Fruit fly (Drosophila melanogaster): ENCODE measurements around the gene wat.

The wat gene

DNA sequence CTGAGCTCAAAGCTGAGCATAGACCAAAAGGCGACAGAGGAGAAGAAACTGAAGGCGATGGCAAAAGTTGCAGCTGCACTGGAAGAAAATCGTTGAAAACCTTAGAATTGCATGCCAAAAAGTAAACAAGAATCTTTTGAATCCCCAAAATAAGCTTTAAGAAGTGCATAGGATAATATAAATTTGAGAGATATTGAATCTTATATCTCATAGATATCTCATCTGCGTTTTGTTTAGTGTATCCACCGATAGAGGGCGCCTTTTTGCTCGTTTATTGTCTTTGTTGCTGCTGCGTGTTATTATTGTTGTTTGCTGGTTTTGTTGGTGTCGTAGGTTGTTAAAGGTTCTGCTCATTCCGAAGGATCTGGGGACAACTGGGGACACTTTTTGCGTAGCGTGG lies 34.3 kb downstream of the wat start (continued):
- no peak for TF ChIP-seq CG14667 (GFP tag; IDR thresholded peaks at IDR 0.05)
- TF ChIP-seq CG2712 (tag; optimal IDR thresholded peaks at IDR 0.05), result no peak
- 0 out of 2 replicates have a peak, but pooled peaks have one; percentile 8 for TF ChIP-seq CG3847 (GFP tag; IDR thresholded peaks at IDR 0.05)
- no peak for TF ChIP-seq CG6813 (GFP tag; optimal IDR thresholded peaks at IDR 0.05)
- TF ChIP-seq CG4820 (GFP tag; optimal IDR thresholded peaks at IDR 0.05), result no peak
- no peak for TF ChIP-seq hb (GFP tag; IDR thresholded peaks at IDR 0.05; ENCODE audit: partially characterized antibody)

DNA sequence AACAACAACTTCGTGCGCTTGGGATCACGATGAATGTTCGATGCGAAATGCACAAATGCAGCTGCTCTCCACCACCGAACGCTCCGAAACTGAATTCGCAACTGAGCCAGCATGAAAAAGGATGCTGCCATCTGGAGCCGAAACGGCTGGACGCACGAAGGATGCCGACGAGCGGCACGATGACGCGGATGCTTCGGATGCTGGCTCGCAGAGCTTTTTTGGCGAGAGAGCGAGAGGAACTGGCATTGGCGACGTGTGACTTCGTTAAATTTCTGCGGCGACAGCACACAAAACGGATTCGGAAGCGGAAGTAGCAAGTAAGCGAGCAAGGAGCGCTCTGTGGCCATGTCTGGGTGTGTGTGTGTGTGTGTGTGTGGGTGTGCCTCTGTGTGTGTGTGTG lies 49.9 kb downstream of the wat start, which contains the start of gene DIP-gamma:
Gene DIP-gamma (minus strand): TSS at position 107 of the 400 bp plus-strand sequence.
- TF ChIP-seq abd-A (tag; optimal IDR thresholded peaks at IDR 0.05) (peak; percentile 49), ATbp (GFP tag; optimal IDR thresholded peaks at IDR 0.05) (no peak), CG11093 (GFP tag; IDR thresholded peaks at IDR 0.05) (no peak), Fer2 (tag; optimal IDR thresholded peaks at IDR 0.05) (no peak), inv (GFP tag; IDR thresholded peaks at IDR 0.05; ENCODE audit: partially characterized antibody) (no peak), Myb (GFP tag; optimal IDR thresholded peaks at IDR 0.05) (no peak), CG13894 (tag; optimal IDR thresholded peaks at IDR 0.05) (peak; percentile 24), CG16813 (GFP tag; IDR thresholded peaks at IDR 0.05; ENCODE audit: partially characterized antibody) (no peak), chif (GFP tag; optimal IDR thresholded peaks at IDR 0.05) (no peak), CG18011 (GFP tag; optimal IDR thresholded peaks at IDR 0.05) (no peak), ase (GFP tag; IDR thresholded peaks at IDR 0.05) (no peak), CG13287 (GFP tag; IDR thresholded peaks at IDR 0.05; ENCODE audit: partially characterized antibody) (no peak), Deaf1 (tag; optimal IDR thresholded peaks at IDR 0.05) (peak; percentile 98), Nf-YC (tag; optimal IDR thresholded peaks at IDR 0.05) (peak; percentile 18), caup (GFP tag; optimal IDR thresholded peaks at IDR 0.05; ENCODE audit: severe bottlenecking) (no peak), CG4282 (GFP tag; optimal IDR thresholded peaks at IDR 0.05) (no peak), Trl (optimal IDR thresholded peaks at IDR 0.05) (peak in 1 of 2 experiments; percentile 33), Trl (GFP tag; optimal IDR thresholded peaks at IDR 0.05) (no peak), dysf (GFP tag; IDR thresholded peaks at IDR 0.05) (no peak)

DNA sequence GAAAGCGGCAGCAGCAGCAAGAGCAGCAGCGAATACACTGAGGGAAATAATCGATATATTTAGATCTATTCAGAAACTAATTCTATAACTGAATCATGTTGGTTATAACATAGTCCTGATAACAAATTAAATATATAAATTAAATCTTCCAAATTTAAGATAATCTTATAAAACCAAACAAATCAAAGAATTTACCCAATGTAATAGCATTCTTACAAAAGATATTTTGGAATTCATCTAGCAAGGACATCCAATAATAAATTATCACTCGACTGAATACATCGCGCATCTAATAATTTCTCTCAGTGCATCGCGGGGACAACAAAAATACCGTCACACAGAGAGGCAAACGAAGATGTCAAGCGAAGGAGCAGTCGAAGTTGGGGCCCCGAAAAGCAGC lies 61.1 kb downstream of the wat start:
- TF ChIP-seq CG9727 (GFP tag; optimal IDR thresholded peaks at IDR 0.05) (peak; percentile 61), pfk (GFP tag; optimal IDR thresholded peaks at IDR 0.05) (no peak), org-1 (GFP tag; optimal IDR thresholded peaks at IDR 0.05) (peak; percentile 43), CG13296 (GFP tag; optimal IDR thresholded peaks at IDR 0.05) (peak; percentile 59), CG31224 (GFP tag; IDR thresholded peaks at IDR 0.05) (no peak), CG18764 (GFP tag; optimal IDR thresholded peaks at IDR 0.05) (no peak), CG18619 (GFP tag; optimal IDR thresholded peaks at IDR 0.05) (peak; percentile 29), hkb (optimal IDR thresholded peaks at IDR 0.05) (no peak), hkb (GFP tag; IDR thresholded peaks at IDR 0.05) (peak; percentile 34; the same call in 1 of the 2 replicates), wdn (GFP tag; IDR thresholded peaks at IDR 0.05) (no peak), fd96Cb (tag; optimal IDR thresholded peaks at IDR 0.05) (peak; percentile 1), CG9817 (tag; optimal IDR thresholded peaks at IDR 0.05) (peak; percentile 35), NfI (GFP tag; optimal IDR thresholded peaks at IDR 0.05) (peak; percentile 48), CG15011 (GFP tag; optimal IDR thresholded peaks at IDR 0.05) (peak; percentile 16), luna (GFP tag; optimal IDR thresholded peaks at IDR 0.05) (no peak), CG34376 (GFP tag; optimal IDR thresholded peaks at IDR 0.05) (peak; percentile 39), CG11504 (tag; optimal IDR thresholded peaks at IDR 0.05) (peak; percentile 70), BtbVII (GFP tag; optimal IDR thresholded peaks at IDR 0.05) (peak; percentile 40), CG1529 (GFP tag; optimal IDR thresholded peaks at IDR 0.05) (no peak), Ets65A (GFP tag) (peak; percentile 24), Lpt (GFP tag; optimal IDR thresholded peaks at IDR 0.05) (no peak), CG6765 (GFP tag; optimal IDR thresholded peaks at IDR 0.05) (peak; percentile 23), CG30403 (GFP tag; optimal IDR thresholded peaks at IDR 0.05) (peak; percentile 41), CG16815 (GFP tag; optimal IDR thresholded peaks at IDR 0.05) (no peak), CG8924 (tag; optimal IDR thresholded peaks at IDR 0.05) (peak; percentile 48), CG13287 (GFP tag; IDR thresholded peaks at IDR 0.05; ENCODE audit: partially characterized antibody) (no peak)

Data from whole organism, embryonic.